Worm (Caenorhabditis elegans) whole organism, L1 larva: Measurements from ENCODE around the gene F37C12.14.

ENCODE experiments used
- C04F5.9 ChIP-seq: sonication (generic microtip); optimal IDR thresholded peaks from 2 replicates; lab custom pipeline; 2016; ENCODE audit warnings: missing genetic modification characterization, missing compliant biosample characterization
- aly-2 ChIP-seq: fragments of 150-350 bp; optimal IDR thresholded peaks from 2 replicates; lab custom pipeline; 2014; ENCODE audit warnings: missing biosample characterization, missing genetic modification characterization
- ama-1 ChIP-seq: fragments of 150-350 bp; optimal IDR thresholded peaks from 2 replicates; lab custom pipeline; 2014
- ceh-63 ChIP-seq: fragments of 200-800 bp; sonication (Bioruptor generic); optimal IDR thresholded peaks from 2 replicates; lab custom pipeline; 2018; ENCODE audit warnings: mild to moderate bottlenecking, missing genetic modification characterization, missing compliant biosample characterization
- ceh-82 ChIP-seq, 3 experiments: fragments of 150-350 bp in 1 of 3; sonication (generic microtip) in 2 of 3; optimal IDR thresholded peaks; 2 replicates each; lab custom pipeline; 2014 to 2017; ENCODE audit warnings: missing biosample characterization in 3 of 3, missing genetic modification characterization in 3 of 3
- dsc-1 ChIP-seq: sonication (generic microtip); optimal IDR thresholded peaks from 2 replicates; lab custom pipeline; 2016; ENCODE audit warnings: mild to moderate bottlenecking, missing genetic modification characterization, missing compliant biosample characterization
- efl-1 ChIP-seq, 4 experiments: fragments of 150-350 bp; optimal IDR thresholded peaks in 3 of 4; peaks in 1 of 4; 1 replicate in 1 of 4; 2 replicates in 3 of 4; lab custom pipeline; 2014; ENCODE audit warnings: missing biosample characterization in 2 of 4, missing genetic modification characterization in 2 of 4, missing genetic modification reagents in 2 of 4
- efl-3 ChIP-seq: fragments of 200-800 bp; sonication (Bioruptor generic); optimal IDR thresholded peaks from 2 replicates; lab custom pipeline; 2018; ENCODE audit warnings: mild to moderate bottlenecking, missing genetic modification characterization, missing compliant biosample characterization
- egl-13 ChIP-seq: sonication (generic microtip); optimal IDR thresholded peaks from 2 replicates; lab custom pipeline; 2016; ENCODE audit warnings: missing genotype, missing genetic modification reagents, missing genetic modification characterization, missing compliant biosample characterization
- elt-2 ChIP-seq: sonication (generic microtip); optimal IDR thresholded peaks from 2 replicates; lab custom pipeline; 2016; ENCODE audit warnings: missing genetic modification characterization, mild to moderate bottlenecking, inconsistent platforms, missing compliant biosample characterization, missing genetic modification reagents
- fkh-10 ChIP-seq: sonication (generic microtip); optimal IDR thresholded peaks from 2 replicates; lab custom pipeline; 2017; ENCODE audit warnings: missing biosample characterization, missing genetic modification reagents, missing genetic modification characterization
- fkh-8 ChIP-seq: sonication (generic microtip); optimal IDR thresholded peaks from 2 replicates; lab custom pipeline; 2016; ENCODE audit warnings: mild to moderate bottlenecking, missing genetic modification characterization, missing compliant biosample characterization
- hlh-17 ChIP-seq: fragments of 200-800 bp; sonication (Bioruptor generic); optimal IDR thresholded peaks from 2 replicates; lab custom pipeline; 2018; ENCODE audit warnings: missing genetic modification characterization, mild to moderate bottlenecking, missing compliant biosample characterization, moderate library complexity, borderline replicate concordance
- hpl-2 ChIP-seq: fragments of 150-350 bp; optimal IDR thresholded peaks from 2 replicates; lab custom pipeline; 2014; ENCODE audit warnings: missing biosample characterization, missing genetic modification reagents, missing genetic modification characterization
- jun-1 ChIP-seq: fragments of 150-350 bp; optimal IDR thresholded peaks from 2 replicates; lab custom pipeline; 2014; ENCODE audit warnings: missing biosample characterization, missing genetic modification reagents, missing genetic modification characterization
- lin-14 ChIP-seq: fragments of 200-800 bp; sonication (Bioruptor generic); optimal IDR thresholded peaks from 2 replicates; lab custom pipeline; 2018; ENCODE audit warnings: mild to moderate bottlenecking, missing genetic modification characterization, moderate library complexity, missing compliant biosample characterization
- lin-35 ChIP-seq, 2 experiments: fragments of 150-350 bp; optimal IDR thresholded peaks; 2 replicates each; lab custom pipeline; 2014; ENCODE audit warnings: missing biosample characterization in 2 of 2, missing genetic modification characterization in 2 of 2, missing genetic modification reagents in 2 of 2
- lsy-2 ChIP-seq, 2 experiments: fragments of 150-350 bp; optimal IDR thresholded peaks; 2 replicates each; lab custom pipeline; 2014; ENCODE audit warnings: missing biosample characterization in 2 of 2, missing genetic modification characterization in 2 of 2
- mab-9 ChIP-seq: fragments of 200-800 bp; sonication (Bioruptor generic); IDR thresholded peaks from 2 replicates; pipeline ENCODE4 v1.3.6; 2022; ENCODE audit warnings: missing genetic modification reagents, missing genetic modification characterization, missing compliant biosample characterization
- mdl-1 ChIP-seq, 2 experiments: fragments of 150-350 bp; optimal IDR thresholded peaks; 2 replicates each; lab custom pipeline; 2014 to 2017; ENCODE audit warnings: missing biosample characterization in 2 of 2, missing genetic modification characterization in 2 of 2, inconsistent platforms in 1 of 2
- mep-1 ChIP-seq: fragments of 150-350 bp; optimal IDR thresholded peaks from 2 replicates; lab custom pipeline; 2014; ENCODE audit warnings: missing biosample characterization, missing genetic modification characterization
- nhr-11 ChIP-seq: fragments of 150-350 bp; optimal IDR thresholded peaks from 2 replicates; lab custom pipeline; 2014; ENCODE audit warnings: missing biosample characterization, missing genetic modification characterization
- nhr-19 ChIP-seq: fragments of 200-800 bp; sonication (Bioruptor generic); conservative IDR thresholded peaks from 2 replicates; pipeline ENCODE4 v1.3.6; 2022; ENCODE audit warnings: missing genetic modification characterization, missing compliant biosample characterization
- nhr-20 ChIP-seq: sonication (generic microtip); optimal IDR thresholded peaks from 2 replicates; lab custom pipeline; 2016; ENCODE audit warnings: mild to moderate bottlenecking, missing genetic modification characterization, missing compliant biosample characterization
- nhr-28 ChIP-seq: fragments of 150-350 bp; optimal IDR thresholded peaks from 2 replicates; lab custom pipeline; 2014; ENCODE audit warnings: missing biosample characterization, missing genetic modification characterization
- nhr-47 ChIP-seq: sonication (generic microtip); optimal IDR thresholded peaks from 2 replicates; lab custom pipeline; 2016; ENCODE audit warnings: mild to moderate bottlenecking, missing genetic modification characterization, moderate library complexity, missing compliant biosample characterization
- nhr-71 ChIP-seq: sonication (generic microtip); optimal IDR thresholded peaks from 2 replicates; lab custom pipeline; 2016; ENCODE audit warnings: mild to moderate bottlenecking, missing genetic modification characterization, moderate library complexity, missing compliant biosample characterization
- nhr-77 ChIP-seq: fragments of 150-350 bp; optimal IDR thresholded peaks from 2 replicates; lab custom pipeline; 2014; ENCODE audit warnings: missing biosample characterization, missing genetic modification characterization
- nhr-84 ChIP-seq: sonication (generic microtip); optimal IDR thresholded peaks from 2 replicates; lab custom pipeline; 2017; ENCODE audit warnings: missing biosample characterization, missing genetic modification characterization
- nhr-85 ChIP-seq: sonication (generic microtip); peaks from one replicate; lab custom pipeline; 2016; ENCODE audit warnings: missing genetic modification characterization, inconsistent platforms, missing compliant biosample characterization
- pag-3 ChIP-seq: sonication (generic microtip); optimal IDR thresholded peaks from 2 replicates; lab custom pipeline; 2017; ENCODE audit warnings: missing genetic modification characterization, mild to moderate bottlenecking, missing compliant biosample characterization, antibody characterized with exemption, borderline replicate concordance; ENCODE audit not compliant: insufficient read depth
- skn-1 ChIP-seq: fragments of 150-350 bp; optimal IDR thresholded peaks from 2 replicates; lab custom pipeline; 2014; ENCODE audit warnings: missing biosample characterization, missing genetic modification characterization
- snpc-4 ChIP-seq: fragments of 150-350 bp; optimal IDR thresholded peaks from 2 replicates; lab custom pipeline; 2014; ENCODE audit warnings: missing biosample characterization, missing genetic modification characterization
- sox-4 ChIP-seq: sonication (generic microtip); optimal IDR thresholded peaks from 2 replicates; lab custom pipeline; 2016; ENCODE audit warnings: missing genetic modification characterization, missing compliant biosample characterization
- sptf-1 ChIP-seq: fragments of 150-350 bp; optimal IDR thresholded peaks from 2 replicates; lab custom pipeline; 2014; ENCODE audit warnings: missing biosample characterization, missing genetic modification characterization
- sup-37 ChIP-seq: fragments of 200-800 bp; sonication (Bioruptor generic); optimal IDR thresholded peaks from 2 replicates; lab custom pipeline; 2018; ENCODE audit warnings: mild to moderate bottlenecking, missing genetic modification characterization, missing compliant biosample characterization
- tbx-2 ChIP-seq: sonication (generic microtip); optimal IDR thresholded peaks from 2 replicates; lab custom pipeline; 2016; ENCODE audit warnings: missing genetic modification characterization, missing compliant biosample characterization
- tlp-1 ChIP-seq: fragments of 150-350 bp; optimal IDR thresholded peaks from 2 replicates; lab custom pipeline; 2014; ENCODE audit warnings: missing biosample characterization, missing genetic modification characterization
- unc-130 ChIP-seq: fragments of 150-350 bp; optimal IDR thresholded peaks from 2 replicates; lab custom pipeline; 2017; ENCODE audit warnings: missing biosample characterization, missing genetic modification characterization, inconsistent platforms
- unc-62 ChIP-seq: fragments of 150-350 bp; optimal IDR thresholded peaks from 2 replicates; lab custom pipeline; 2014; ENCODE audit warnings: missing biosample characterization, missing genetic modification reagents, missing genetic modification characterization
- unc-98 ChIP-seq: fragments of 200-800 bp; sonication (Bioruptor generic); IDR thresholded peaks from 2 replicates; pipeline ENCODE4 v1.3.6; 2022; ENCODE audit warnings: missing genetic modification characterization, missing compliant biosample characterization
- vab-15 ChIP-seq: sonication (generic microtip); optimal IDR thresholded peaks from 2 replicates; lab custom pipeline; 2017; ENCODE audit warnings: missing genotype, mild to moderate bottlenecking, missing genetic modification characterization, missing compliant biosample characterization
- xbp-1 ChIP-seq: sonication (generic microtip); optimal IDR thresholded peaks from 2 replicates; lab custom pipeline; 2016; ENCODE audit warnings: missing genetic modification characterization, missing compliant biosample characterization
- zag-1 ChIP-seq: fragments of 150-350 bp; optimal IDR thresholded peaks from 2 replicates; lab custom pipeline; 2014; ENCODE audit warnings: missing biosample characterization, missing genetic modification characterization
- ztf-11 ChIP-seq, 2 experiments: sonication (generic microtip); optimal IDR thresholded peaks; 2 replicates each; lab custom pipeline; 2016 to 2017; ENCODE audit warnings: missing genetic modification characterization in 2 of 2, missing biosample characterization in 1 of 2, missing compliant biosample characterization in 1 of 2

Gene F37C12.14

ce11 chrIII:7212028-7212427 is 26.7 kb upstream of the F37C12.14 start (continued):
- no peak for TF ChIP-seq fkh-10
- no peak for TF ChIP-seq nhr-85
- TF ChIP-seq ceh-63, result no peak
- TF ChIP-seq unc-98 (GFP tag; lab: Robert Waterston, UW), result no peak
- no peak for TF ChIP-seq tbx-2 (tag; lab: Kevin White, UChicago)
- TF ChIP-seq mdl-1 (tag; optimal IDR thresholded peaks at IDR 0.05; lab: Kevin White, UChicago), result no peak
- TF ChIP-seq pag-3, result no peak
- 0 out of 2 replicates have a peak, but pooled peaks have one; percentile 9 for TF ChIP-seq nhr-19 (GFP tag; lab: Robert Waterston, UW)
- TF ChIP-seq lin-14 (GFP tag; lab: Kevin White, UChicago), result peak; percentile 46
- no peak for TF ChIP-seq ceh-82 (tag; optimal IDR thresholded peaks at IDR 0.05; lab: Kevin White, UChicago)
- no peak for TF ChIP-seq sup-37 (GFP tag; lab: Kevin White, UChicago)
- TF ChIP-seq fkh-8 (tag; lab: Kevin White, UChicago), result no peak
- no peak for TF ChIP-seq nhr-28
- TF ChIP-seq nhr-20 (tag; lab: Kevin White, UChicago), result peak; percentile 2
- no peak for TF ChIP-seq skn-1 (tag; lab: Kevin White, UChicago)
- TF ChIP-seq elt-2 (tag; lab: Kevin White, UChicago), result peak; percentile 49
- TF ChIP-seq ztf-11 (tag; optimal IDR thresholded peaks at IDR 0.05; lab: Kevin White, UChicago), result no peak
- no peak for TF ChIP-seq jun-1 (tag; lab: Kevin White, UChicago)
- no peak for TF ChIP-seq unc-62 (GFP tag; lab: Kevin White, UChicago)
- TF ChIP-seq efl-1 (optimal IDR thresholded peaks at IDR 0.05; lab: Kevin White, UChicago), result no peak
- TF ChIP-seq efl-1 (GFP tag; optimal IDR thresholded peaks at IDR 0.05 in 1 of 2; lab: Kevin White, UChicago), result no peak
- TF ChIP-seq zag-1 (tag; lab: Kevin White, UChicago), result no peak
- no peak for TF ChIP-seq aly-2 (tag; lab: Kevin White, UChicago)
- no peak for TF ChIP-seq nhr-84 (tag; lab: Kevin White, UChicago)
- no peak for TF ChIP-seq C04F5.9

DNA sequence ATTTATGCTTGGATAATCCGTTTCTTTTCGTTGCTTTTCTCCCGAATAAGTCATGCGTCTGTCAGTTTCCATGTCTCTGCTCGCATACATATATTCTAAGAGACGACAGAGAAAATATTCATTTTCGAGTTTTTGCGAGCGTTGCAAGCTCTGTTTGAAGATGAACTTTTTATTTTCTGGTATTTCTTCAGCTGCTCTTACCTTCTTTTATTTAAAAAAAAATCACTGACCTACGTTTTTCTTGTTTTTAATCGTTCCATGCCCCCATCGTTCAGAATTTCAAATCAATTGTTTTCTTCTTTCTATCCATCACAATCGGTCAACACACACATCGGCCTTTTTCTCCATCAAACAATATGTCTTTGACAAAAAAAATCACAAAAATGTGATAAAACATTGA is 25.1 kb upstream of the F37C12.14 start:
- no peak for TF ChIP-seq hlh-17
- no peak for TF ChIP-seq unc-130
- TF ChIP-seq nhr-71, result no peak
- TF ChIP-seq lin-14 (GFP tag; lab: Kevin White, UChicago), result peak; percentile 0

DNA sequence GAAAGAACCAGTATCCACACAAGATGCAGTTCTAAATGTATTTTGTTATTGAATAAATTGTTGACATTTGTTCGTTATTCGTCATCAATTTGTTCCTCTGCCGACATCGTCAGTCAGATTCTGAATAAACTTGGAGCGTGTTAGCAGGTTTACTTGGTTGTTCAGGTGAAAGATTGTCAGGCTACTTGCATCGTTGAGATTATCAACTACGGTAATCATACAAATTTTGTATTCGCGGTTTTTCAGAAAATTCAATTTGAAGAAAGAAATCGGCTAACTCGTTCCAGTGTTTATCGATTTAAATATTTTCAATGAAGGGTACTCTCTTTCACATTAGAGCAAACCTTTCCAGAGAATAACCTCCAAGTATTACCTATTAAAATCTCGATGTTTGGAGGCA is 24.3 kb upstream of the F37C12.14 start, which contains the start of gene R151.2:
Gene R151.2 (plus strand): TSS at position 247 of the 400 bp plus-strand sequence.
- TF ChIP-seq lsy-2 (tag; optimal IDR thresholded peaks at IDR 0.05; lab: Kevin White, UChicago) (peak in 1 of 2 experiments; percentile 50), efl-1 (optimal IDR thresholded peaks at IDR 0.05; lab: Kevin White, UChicago) (no peak), efl-1 (GFP tag; optimal IDR thresholded peaks at IDR 0.05 in 1 of 2; lab: Kevin White, UChicago) (peak in 1 of 2 experiments; percentile 91), vab-15 (tag; lab: Kevin White, UChicago) (no peak)

DNA sequence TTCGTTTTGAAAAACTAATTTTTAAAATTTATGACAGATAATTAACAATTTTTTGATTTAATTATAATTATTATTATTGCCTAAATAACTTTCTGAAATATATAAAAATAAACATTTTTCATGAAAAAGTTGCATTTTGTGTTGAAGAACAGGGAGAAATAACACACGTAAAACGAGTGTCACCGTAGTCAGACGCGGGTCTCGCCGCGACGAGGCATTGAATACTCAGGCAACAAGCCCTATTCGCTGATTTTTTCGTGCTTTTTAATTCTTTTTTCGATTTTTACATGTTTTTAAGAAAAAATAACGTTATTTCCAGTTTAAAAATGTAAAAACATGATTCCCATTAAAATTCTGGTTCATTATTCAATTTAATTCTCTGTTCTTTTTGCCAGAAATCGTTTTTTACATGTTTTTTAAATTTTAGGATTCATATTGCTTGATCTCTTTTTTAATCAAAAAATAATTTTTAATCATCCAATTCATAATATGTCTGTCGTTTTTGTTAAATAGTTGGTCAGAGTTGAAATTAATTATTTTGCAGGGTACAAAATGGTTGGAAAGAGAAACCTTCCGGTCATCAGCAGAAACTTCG is 22.6 kb upstream of the F37C12.14 start, which contains the start of gene rpl-6:
Gene rpl-6 (plus strand): TSS at position 545 of the 595 bp plus-strand sequence.
- TF ChIP-seq snpc-4 (tag; lab: Kevin White, UChicago) (peak; percentile 57), lsy-2 (tag; optimal IDR thresholded peaks at IDR 0.05; lab: Kevin White, UChicago) (peak; percentile 99), ceh-82 (tag; optimal IDR thresholded peaks at IDR 0.05; lab: Kevin White, UChicago) (peak; percentile 81 to 90 (median 86)), nhr-11 (tag; lab: Kevin White, UChicago) (peak; percentile 88), sptf-1 (tag; lab: Kevin White, UChicago) (no peak), sox-4 (tag; lab: Kevin White, UChicago) (peak; percentile 20), hpl-2 (GFP tag; lab: Kevin White, UChicago) (peak; percentile 70), efl-3 (GFP tag; lab: Kevin White, UChicago) (no peak), unc-98 (GFP tag; lab: Robert Waterston, UW) (no peak), nhr-20 (tag; lab: Kevin White, UChicago) (peak; percentile 85), tlp-1 (no peak), pag-3 (no peak), lin-14 (GFP tag; lab: Kevin White, UChicago) (peak; percentile 90), nhr-19 (GFP tag; lab: Robert Waterston, UW) (peak; percentile 91), mab-9 (GFP tag; lab: Robert Waterston, UW) (no peak), nhr-47 (tag; lab: Kevin White, UChicago) (peak; percentile 90), mep-1 (peak; percentile 91), dsc-1 (peak; percentile 81), xbp-1 (tag; lab: Kevin White, UChicago) (peak; percentile 91), fkh-8 (tag; lab: Kevin White, UChicago) (peak; percentile 85), nhr-77 (tag; lab: Kevin White, UChicago) (peak; percentile 83), lin-35 (GFP tag; optimal IDR thresholded peaks at IDR 0.05; lab: Kevin White, UChicago) (peak; percentile 85 to 92), ama-1 (lab: Kevin White, UChicago) (peak; percentile 55), hlh-17 (no peak), aly-2 (tag; lab: Kevin White, UChicago) (peak; percentile 22), egl-13 (tag; lab: Kevin White, UChicago) (peak; percentile 69)
